Fruit fly (Drosophila melanogaster) whole organism, embryonic: ENCODE measurements around the gene CG6951.

Experiments
- Blimp-1 ChIP-seq: fragments of 200-800 bp; sonication (Bioruptor generic); optimal IDR thresholded peaks from 3 replicates; lab custom pipeline; 2018; ENCODE audit warnings: missing biosample characterization, missing genetic modification characterization, mild to moderate bottlenecking, moderate library complexity, missing genetic modification reagents
- CG11504 ChIP-seq: fragments of 200-800 bp; sonication (Bioruptor generic); optimal IDR thresholded peaks from 3 replicates; lab custom pipeline; 2019; ENCODE audit warnings: missing biosample characterization, mild to moderate bottlenecking, missing genetic modification characterization, moderate library complexity
- CG11695 ChIP-seq: fragments of 200-800 bp; sonication (Bioruptor generic); IDR thresholded peaks from 3 replicates; pipeline ENCODE4 v1.3.6; 2022; ENCODE audit warnings: missing biosample characterization, missing genetic modification characterization
- CG12155 ChIP-seq: fragments of 200-800 bp; sonication (Bioruptor generic); optimal IDR thresholded peaks from 3 replicates; lab custom pipeline; 2016; ENCODE audit warnings: missing biosample characterization, missing genetic modification characterization
- CG12391 ChIP-seq: fragments of 200-800 bp; sonication (Bioruptor generic); optimal IDR thresholded peaks from 3 replicates; lab custom pipeline; 2018; ENCODE audit warnings: missing biosample characterization, mild to moderate bottlenecking, missing genetic modification characterization, moderate library complexity
- CG12659 ChIP-seq: fragments of 200-800 bp; sonication (Bioruptor generic); optimal IDR thresholded peaks from 3 replicates; lab custom pipeline; 2017; ENCODE audit warnings: mild to moderate bottlenecking, missing biosample characterization, missing genetic modification reagents, missing genetic modification characterization
- CG12769 ChIP-seq: fragments of 200-800 bp; sonication (Bioruptor generic); optimal IDR thresholded peaks from 2 replicates; lab custom pipeline; 2019; ENCODE audit warnings: missing biosample characterization, mild to moderate bottlenecking, missing genetic modification characterization, moderate library complexity
- CG13424 ChIP-seq: fragments of 200-800 bp; sonication (Bioruptor generic); optimal IDR thresholded peaks from 2 replicates; lab custom pipeline; 2019; ENCODE audit warnings: missing biosample characterization, mild to moderate bottlenecking, missing genetic modification characterization, moderate library complexity
- CG17359 ChIP-seq: fragments of 200-800 bp; sonication (Bioruptor generic); optimal IDR thresholded peaks from 3 replicates; lab custom pipeline; 2018; ENCODE audit warnings: missing biosample characterization, mild to moderate bottlenecking, missing genetic modification characterization, moderate library complexity
- CG17802 ChIP-seq: fragments of 200-800 bp; sonication (Bioruptor generic); optimal IDR thresholded peaks from 2 replicates; lab custom pipeline; 2018; ENCODE audit warnings: missing biosample characterization, mild to moderate bottlenecking, missing genetic modification characterization, moderate library complexity
- CG2678 ChIP-seq: fragments of 200-800 bp; sonication (Bioruptor generic); optimal IDR thresholded peaks from 3 replicates; lab custom pipeline; 2019; ENCODE audit warnings: missing biosample characterization, mild to moderate bottlenecking, missing genetic modification characterization, moderate library complexity
- CG3065 ChIP-seq: fragments of 200-800 bp; sonication (Bioruptor generic); optimal IDR thresholded peaks from 2 replicates; lab custom pipeline; 2016; ENCODE audit warnings: missing biosample characterization, missing genetic modification characterization
- CG31388 ChIP-seq: fragments of 200-800 bp; sonication (Bioruptor generic); optimal IDR thresholded peaks from 2 replicates; lab custom pipeline; 2016; ENCODE audit warnings: missing biosample characterization, missing genetic modification characterization
- CG3407 ChIP-seq: fragments of 200-800 bp; sonication (Bioruptor generic); optimal IDR thresholded peaks from 2 replicates; lab custom pipeline; 2018; ENCODE audit warnings: missing biosample characterization, mild to moderate bottlenecking, missing genetic modification characterization
- CG4328 ChIP-seq: fragments of 200-800 bp; sonication (Bioruptor generic); optimal IDR thresholded peaks from 3 replicates; lab custom pipeline; 2017; ENCODE audit warnings: missing biosample characterization, missing genetic modification reagents, missing genetic modification characterization
- CG4424 ChIP-seq: fragments of 200-800 bp; sonication (Bioruptor generic); optimal IDR thresholded peaks from 3 replicates; lab custom pipeline; 2016; ENCODE audit warnings: missing biosample characterization, missing genetic modification characterization
- CG6854 ChIP-seq: fragments of 200-800 bp; sonication (Bioruptor generic); optimal IDR thresholded peaks from 3 replicates; lab custom pipeline; 2017; ENCODE audit warnings: missing biosample characterization, mild to moderate bottlenecking, missing genetic modification characterization
- CG7987 ChIP-seq: fragments of 200-800 bp; sonication (Bioruptor generic); optimal IDR thresholded peaks from 2 replicates; lab custom pipeline; 2018; ENCODE audit warnings: missing biosample characterization, mild to moderate bottlenecking, missing genetic modification characterization, moderate library complexity
- CG8765 ChIP-seq: fragments of 200-800 bp; sonication (Bioruptor generic); IDR thresholded peaks from 2 replicates; pipeline ENCODE4 v1.3.6; 2022; ENCODE audit warnings: missing biosample characterization, missing genetic modification characterization
- D19A ChIP-seq: fragments of 200-800 bp; optimal IDR thresholded peaks from 3 replicates; lab custom pipeline; 2019; ENCODE audit warnings: missing biosample characterization, mild to moderate bottlenecking, missing genetic modification characterization, moderate library complexity
- Deaf1 ChIP-seq: fragments of 200-800 bp; optimal IDR thresholded peaks from 3 replicates; lab custom pipeline; 2019; ENCODE audit warnings: missing biosample characterization, mild to moderate bottlenecking, missing genetic modification characterization, moderate library complexity
- Elba2 ChIP-seq: fragments of 200-800 bp; sonication (Bioruptor generic); optimal IDR thresholded peaks from 3 replicates; lab custom pipeline; 2016; ENCODE audit warnings: missing biosample characterization, missing genetic modification characterization
- Ets97D ChIP-seq: fragments of 200-800 bp; sonication (Bioruptor generic); optimal IDR thresholded peaks from 3 replicates; lab custom pipeline; 2016; ENCODE audit warnings: missing biosample characterization, missing genetic modification characterization
- GATAe ChIP-seq: fragments of 200-800 bp; sonication (Bioruptor generic); conservative IDR thresholded peaks from 2 replicates; pipeline ENCODE4 v1.3.6; 2022; ENCODE audit warnings: missing biosample characterization, missing genetic modification characterization
- HLH4C ChIP-seq: fragments of 200-800 bp; sonication (Bioruptor generic); IDR thresholded peaks from 3 replicates; pipeline ENCODE4 v1.3.6; 2022; ENCODE audit warnings: missing biosample characterization, missing genetic modification characterization; ENCODE audit not compliant: partially characterized antibody
- Hr3 ChIP-seq: fragments of 200-800 bp; sonication (Bioruptor generic); optimal IDR thresholded peaks from 3 replicates; lab custom pipeline; 2016; ENCODE audit warnings: missing biosample characterization, missing genetic modification characterization
- Nf-YC ChIP-seq: fragments of 200-800 bp; optimal IDR thresholded peaks from 3 replicates; lab custom pipeline; 2019; ENCODE audit warnings: missing biosample characterization, mild to moderate bottlenecking, missing genetic modification characterization, moderate library complexity
- Oli ChIP-seq: fragments of 200-800 bp; sonication (Bioruptor generic); optimal IDR thresholded peaks from 2 replicates; lab custom pipeline; 2018; ENCODE audit warnings: missing biosample characterization, mild to moderate bottlenecking, missing genetic modification characterization, moderate library complexity
- Opbp ChIP-seq: fragments of 200-800 bp; sonication (Bioruptor generic); IDR thresholded peaks from 3 replicates; pipeline ENCODE4 v1.3.6; 2022; ENCODE audit warnings: missing biosample characterization, missing genetic modification characterization; ENCODE audit not compliant: partially characterized antibody
- PHDP ChIP-seq: fragments of 200-800 bp; sonication (Bioruptor generic); optimal IDR thresholded peaks from 3 replicates; lab custom pipeline; 2018; ENCODE audit warnings: missing biosample characterization, mild to moderate bottlenecking, missing genetic modification characterization, moderate library complexity
- Ravus ChIP-seq: fragments of 200-800 bp; sonication (Bioruptor generic); IDR thresholded peaks from 2 replicates; pipeline ENCODE4 v1.3.6; 2022; ENCODE audit warnings: missing biosample characterization, missing genetic modification characterization
- Ssrp ChIP-seq: fragments of 200-800 bp; sonication (Bioruptor generic); optimal IDR thresholded peaks from 2 replicates; lab custom pipeline; 2018; ENCODE audit warnings: missing biosample characterization, mild to moderate bottlenecking, missing genetic modification characterization, moderate library complexity
- Tbp ChIP-seq: fragments of >200 bp; optimal IDR thresholded peaks from 2 replicates; lab custom pipeline; 2018; ENCODE audit warnings: missing biosample characterization, missing genetic modification characterization
- ab ChIP-seq: fragments of 200-800 bp; sonication (Bioruptor generic); optimal IDR thresholded peaks from 2 replicates; lab custom pipeline; 2016; ENCODE audit warnings: missing biosample characterization, missing genetic modification characterization
- az2 ChIP-seq: fragments of 200-800 bp; sonication (Bioruptor generic); optimal IDR thresholded peaks from 3 replicates; lab custom pipeline; 2016; ENCODE audit warnings: missing biosample characterization, missing genetic modification characterization
- dimm ChIP-seq: fragments of 200-800 bp; sonication (Bioruptor generic); IDR thresholded peaks from 2 replicates; pipeline ENCODE4 v1.3.6; 2022; ENCODE audit warnings: missing biosample characterization, missing genetic modification characterization
- fd64A ChIP-seq: fragments of 200-800 bp; sonication (Bioruptor generic); optimal IDR thresholded peaks from 3 replicates; lab custom pipeline; 2018; ENCODE audit warnings: missing biosample characterization, mild to moderate bottlenecking, missing genetic modification characterization
- ftz-f1 ChIP-seq: fragments of 200-800 bp; sonication (Bioruptor generic); optimal IDR thresholded peaks from 2 replicates; lab custom pipeline; 2016; ENCODE audit warnings: missing biosample characterization, missing genetic modification characterization
- gcm ChIP-seq: fragments of 200-800 bp; sonication (Bioruptor generic); optimal IDR thresholded peaks from 2 replicates; lab custom pipeline; 2019; ENCODE audit warnings: missing biosample characterization, mild to moderate bottlenecking, missing genetic modification characterization, moderate library complexity
- gcm2 ChIP-seq: fragments of 200-800 bp; sonication (Bioruptor generic); optimal IDR thresholded peaks from 2 replicates; lab custom pipeline; 2016; ENCODE audit warnings: missing biosample characterization, missing genetic modification characterization
- grau ChIP-seq: fragments of 200-800 bp; optimal IDR thresholded peaks from 3 replicates; lab custom pipeline; 2019; ENCODE audit warnings: missing biosample characterization, mild to moderate bottlenecking, missing genetic modification characterization, moderate library complexity
- gt ChIP-seq: fragments of 200-800 bp; sonication (Bioruptor generic); IDR thresholded peaks from 2 replicates; pipeline ENCODE4 v1.3.6; 2022; ENCODE audit warnings: missing biosample characterization, missing genetic modification characterization
- insv ChIP-seq, 2 experiments: fragments of 200-800 bp; sonication (Bioruptor generic); optimal IDR thresholded peaks; 3 replicates each; lab custom pipeline; 2016 to 2018; ENCODE audit warnings: missing biosample characterization in 2 of 2, missing genetic modification characterization in 2 of 2
- lilli ChIP-seq: fragments of 200-800 bp; sonication (Bioruptor generic); optimal IDR thresholded peaks from 3 replicates; lab custom pipeline; 2016; ENCODE audit warnings: missing biosample characterization, missing genetic modification characterization
- peb ChIP-seq: fragments of 200-800 bp; sonication (Bioruptor generic); IDR thresholded peaks from 2 replicates; pipeline ENCODE4 v1.3.6; 2022; ENCODE audit warnings: missing biosample characterization, missing genetic modification characterization
- sd ChIP-seq: fragments of 200-800 bp; sonication (Bioruptor generic); optimal IDR thresholded peaks from 3 replicates; lab custom pipeline; 2018; ENCODE audit warnings: missing biosample characterization, mild to moderate bottlenecking, missing genetic modification characterization, moderate library complexity
- tio ChIP-seq: fragments of 200-800 bp; sonication (Bioruptor generic); optimal IDR thresholded peaks from 2 replicates; lab custom pipeline; 2017; ENCODE audit warnings: missing biosample characterization, missing genetic modification characterization, inconsistent platforms
- tup ChIP-seq: fragments of 200-800 bp; sonication (Bioruptor generic); optimal IDR thresholded peaks from 2 replicates; lab custom pipeline; 2016; ENCODE audit warnings: missing biosample characterization, mild to moderate bottlenecking, missing genetic modification characterization, moderate library complexity
- unpg ChIP-seq: fragments of 200-800 bp; sonication (Bioruptor generic); optimal IDR thresholded peaks from 3 replicates; lab custom pipeline; 2018; ENCODE audit warnings: missing biosample characterization, mild to moderate bottlenecking, missing genetic modification characterization, moderate library complexity
- vfl ChIP-seq: fragments of 200-800 bp; sonication (Bioruptor generic); optimal IDR thresholded peaks from 2 replicates; lab custom pipeline; 2016; ENCODE audit warnings: missing biosample characterization, missing genetic modification characterization
- wdn ChIP-seq: fragments of 200-800 bp; sonication (Bioruptor generic); IDR thresholded peaks from 2 replicates; pipeline ENCODE4 v1.3.6; 2022; ENCODE audit warnings: missing biosample characterization, missing genetic modification characterization

The CG6951 gene

DNA sequence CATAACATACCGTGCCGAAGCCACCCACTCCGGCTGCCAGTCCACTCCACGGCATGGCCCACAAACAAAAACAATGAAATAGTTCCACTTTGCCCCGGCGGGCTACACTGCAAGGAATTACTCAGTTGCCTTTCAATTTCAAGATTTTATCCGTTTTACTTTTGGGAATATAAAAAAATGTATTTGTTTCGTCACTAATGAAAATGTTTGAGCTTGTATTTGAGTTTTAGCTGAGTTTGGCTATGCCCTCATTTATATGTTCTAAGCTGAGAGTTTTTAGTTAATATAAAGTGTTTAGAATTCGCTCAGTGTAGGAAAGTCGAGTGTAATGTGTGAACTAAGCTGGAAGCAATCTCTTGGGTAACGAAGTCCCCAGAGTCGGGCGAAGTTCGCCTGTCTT, 35.5 kb downstream of the CG6951 start (continued):
- TF ChIP-seq CG11504 (tag; lab: Kevin White, UChicago) (peak; percentile 72), Hr3 (peak; percentile 13), CG8765 (GFP tag; lab: Robert Waterston, UW) (no peak), gt (GFP tag; lab: Robert Waterston, UW) (no peak), CG17359 (no peak), sd (no peak), CG11695 (no peak), lilli (GFP tag; lab: Kevin White, UChicago) (no peak), CG3065 (no peak), tup (GFP tag; lab: Kevin White, UChicago) (no peak), CG3407 (GFP tag; lab: Kevin White, UChicago) (no peak), CG12659 (peak; percentile 16), peb (GFP tag; lab: Robert Waterston, UW) (no peak), GATAe (GFP tag; lab: Robert Waterston, UW) (no peak), D19A (tag; lab: Kevin White, UChicago) (peak; percentile 36), CG17802 (tag; lab: Kevin White, UChicago) (peak; percentile 5), insv (GFP tag; optimal IDR thresholded peaks at IDR 0.05; lab: Kevin White, UChicago) (no peak), Nf-YC (tag; lab: Kevin White, UChicago) (no peak), Oli (peak; percentile 47), CG2678 (tag; lab: Kevin White, UChicago) (peak; percentile 71), gcm2 (GFP tag; lab: Kevin White, UChicago) (no peak), CG4328 (GFP tag; lab: Kevin White, UChicago) (no peak), Elba2 (GFP tag; lab: Kevin White, UChicago) (no peak), ftz-f1 (GFP tag; lab: Kevin White, UChicago) (no peak), gcm (GFP tag; lab: Kevin White, UChicago) (no peak), fd64A (GFP tag; lab: Kevin White, UChicago) (no peak), CG13424 (tag; lab: Kevin White, UChicago) (peak; percentile 52), CG12769 (tag; lab: Kevin White, UChicago) (peak; percentile 36), Deaf1 (tag; lab: Kevin White, UChicago) (no peak), dimm (GFP tag; lab: Robert Waterston, UW) (no peak), ab (GFP tag; lab: Kevin White, UChicago) (no peak), CG6854 (GFP tag; lab: Kevin White, UChicago) (peak; percentile 15), CG12155 (no peak), az2 (GFP tag; lab: Kevin White, UChicago) (peak; percentile 0), tio (GFP tag; lab: Kevin White, UChicago) (peak; percentile 30), Opbp (GFP tag; lab: Robert Waterston, UW) (no peak), grau (tag; lab: Kevin White, UChicago) (peak; percentile 53), CG12391 (tag; lab: Kevin White, UChicago) (peak; percentile 52), unpg (peak; percentile 62), wdn (GFP tag; lab: Robert Waterston, UW) (no peak), Tbp (GFP tag; lab: Kevin White, UChicago) (no peak), CG4424 (GFP tag; lab: Kevin White, UChicago) (peak; percentile 43), HLH4C (GFP tag; lab: Robert Waterston, UW) (no peak), PHDP (no peak), Ets97D (GFP tag; lab: Kevin White, UChicago) (no peak), vfl (GFP tag; lab: Kevin White, UChicago) (no peak), Ssrp (tag; lab: Kevin White, UChicago) (peak; percentile 26), Blimp-1 (GFP tag; lab: Kevin White, UChicago) (peak; percentile 44), Ravus (GFP tag; lab: Robert Waterston, UW) (no peak), CG7987 (GFP tag; lab: Kevin White, UChicago) (no peak), CG31388 (GFP tag; lab: Kevin White, UChicago) (no peak)
